Worm (Caenorhabditis elegans) whole organism, L1 larva: ENCODE data around the gene Y39A1A.31.

Experiments used
- C04F5.9 ChIP-seq: sonication (generic microtip); optimal IDR thresholded peaks from 2 replicates; lab custom pipeline; 2016; ENCODE audit warnings: missing genetic modification characterization, missing compliant biosample characterization
- C16A3.4 ChIP-seq: fragments of 150-350 bp; optimal IDR thresholded peaks from 2 replicates; lab custom pipeline; 2014; ENCODE audit warnings: missing biosample characterization, missing genetic modification characterization
- C34B4.2 ChIP-seq: sonication (generic microtip); optimal IDR thresholded peaks from 2 replicates; lab custom pipeline; 2017; ENCODE audit warnings: mild to moderate bottlenecking, missing genetic modification characterization, missing compliant biosample characterization
- F16B12.6 ChIP-seq: fragments of 150-350 bp; optimal IDR thresholded peaks from 2 replicates; lab custom pipeline; 2014; ENCODE audit warnings: missing biosample characterization, missing genetic modification characterization
- aha-1 ChIP-seq: fragments of 150-350 bp; optimal IDR thresholded peaks from 2 replicates; lab custom pipeline; 2014; ENCODE audit warnings: missing biosample characterization, missing genetic modification characterization
- alr-1 ChIP-seq: fragments of 200-800 bp; sonication (Bioruptor generic); optimal IDR thresholded peaks from 2 replicates; lab custom pipeline; 2018; ENCODE audit warnings: borderline replicate concordance, mild to moderate bottlenecking, missing genetic modification characterization, missing compliant biosample characterization
- aly-2 ChIP-seq: fragments of 150-350 bp; optimal IDR thresholded peaks from 2 replicates; lab custom pipeline; 2014; ENCODE audit warnings: missing biosample characterization, missing genetic modification characterization
- ceh-90 ChIP-seq: sonication (generic microtip); optimal IDR thresholded peaks from 2 replicates; lab custom pipeline; 2016; ENCODE audit warnings: missing genetic modification characterization, missing compliant biosample characterization
- dpl-1 ChIP-seq, 3 experiments: fragments of 150-350 bp in 2 of 3; sonication (generic microtip) in 1 of 3; optimal IDR thresholded peaks; 2 replicates each; lab custom pipeline; 2014 to 2017; ENCODE audit warnings: missing biosample characterization in 3 of 3, missing genetic modification characterization in 3 of 3, missing genetic modification reagents in 3 of 3
- dsc-1 ChIP-seq: sonication (generic microtip); optimal IDR thresholded peaks from 2 replicates; lab custom pipeline; 2016; ENCODE audit warnings: mild to moderate bottlenecking, missing genetic modification characterization, missing compliant biosample characterization
- efl-1 ChIP-seq, 4 experiments: fragments of 150-350 bp; optimal IDR thresholded peaks in 3 of 4; peaks in 1 of 4; 1 replicate in 1 of 4; 2 replicates in 3 of 4; lab custom pipeline; 2014; ENCODE audit warnings: missing biosample characterization in 2 of 4, missing genetic modification characterization in 2 of 4, missing genetic modification reagents in 2 of 4
- efl-3 ChIP-seq: fragments of 200-800 bp; sonication (Bioruptor generic); optimal IDR thresholded peaks from 2 replicates; lab custom pipeline; 2018; ENCODE audit warnings: mild to moderate bottlenecking, missing genetic modification characterization, missing compliant biosample characterization
- egl-13 ChIP-seq: sonication (generic microtip); optimal IDR thresholded peaks from 2 replicates; lab custom pipeline; 2016; ENCODE audit warnings: missing genotype, missing genetic modification reagents, missing genetic modification characterization, missing compliant biosample characterization
- egl-27 ChIP-seq, 2 experiments: fragments of 150-350 bp in 1 of 2; sonication (generic microtip); optimal IDR thresholded peaks; 3 replicates each; lab custom pipeline; 2017 to 2018; ENCODE audit warnings: missing biosample characterization in 2 of 2, missing genetic modification characterization in 2 of 2, missing genetic modification reagents in 2 of 2
- elt-2 ChIP-seq: sonication (generic microtip); optimal IDR thresholded peaks from 2 replicates; lab custom pipeline; 2016; ENCODE audit warnings: missing genetic modification characterization, mild to moderate bottlenecking, inconsistent platforms, missing compliant biosample characterization, missing genetic modification reagents
- ets-5 ChIP-seq: fragments of 200-800 bp; sonication (Bioruptor generic); IDR thresholded peaks from 2 replicates; pipeline ENCODE4 v1.3.6; 2022; ENCODE audit warnings: missing genetic modification characterization, missing compliant biosample characterization
- fkh-10 ChIP-seq: sonication (generic microtip); optimal IDR thresholded peaks from 2 replicates; lab custom pipeline; 2017; ENCODE audit warnings: missing biosample characterization, missing genetic modification reagents, missing genetic modification characterization
- fkh-4 ChIP-seq: sonication (generic microtip); optimal IDR thresholded peaks from 2 replicates; lab custom pipeline; 2016; ENCODE audit warnings: missing compliant biosample characterization, missing genetic modification characterization, borderline replicate concordance
- fkh-8 ChIP-seq: sonication (generic microtip); optimal IDR thresholded peaks from 2 replicates; lab custom pipeline; 2016; ENCODE audit warnings: mild to moderate bottlenecking, missing genetic modification characterization, missing compliant biosample characterization
- grh-1 ChIP-seq: fragments of 200-800 bp; sonication (Bioruptor generic); IDR thresholded peaks from 2 replicates; pipeline ENCODE4 v1.3.6; 2022; ENCODE audit warnings: missing genetic modification reagents, missing genetic modification characterization, missing compliant biosample characterization
- jun-1 ChIP-seq: fragments of 150-350 bp; optimal IDR thresholded peaks from 2 replicates; lab custom pipeline; 2014; ENCODE audit warnings: missing biosample characterization, missing genetic modification reagents, missing genetic modification characterization
- lin-13 ChIP-seq: fragments of 150-350 bp; optimal IDR thresholded peaks from 2 replicates; lab custom pipeline; 2014; ENCODE audit warnings: missing biosample characterization, missing genetic modification reagents, missing genetic modification characterization
- lin-35 ChIP-seq, 2 experiments: fragments of 150-350 bp; optimal IDR thresholded peaks; 2 replicates each; lab custom pipeline; 2014; ENCODE audit warnings: missing biosample characterization in 2 of 2, missing genetic modification characterization in 2 of 2, missing genetic modification reagents in 2 of 2
- lin-39 ChIP-seq: fragments of 150-350 bp; optimal IDR thresholded peaks from 2 replicates; lab custom pipeline; 2014; ENCODE audit warnings: missing biosample characterization, missing genetic modification reagents, missing genetic modification characterization
- mdl-1 ChIP-seq, 2 experiments: fragments of 150-350 bp; optimal IDR thresholded peaks; 2 replicates each; lab custom pipeline; 2014 to 2017; ENCODE audit warnings: missing biosample characterization in 2 of 2, missing genetic modification characterization in 2 of 2, inconsistent platforms in 1 of 2
- mef-2 ChIP-seq: fragments of 150-350 bp; optimal IDR thresholded peaks from 2 replicates; lab custom pipeline; 2014; ENCODE audit warnings: missing biosample characterization, missing genetic modification characterization
- mep-1 ChIP-seq: fragments of 150-350 bp; optimal IDR thresholded peaks from 2 replicates; lab custom pipeline; 2014; ENCODE audit warnings: missing biosample characterization, missing genetic modification characterization
- nhr-11 ChIP-seq: fragments of 150-350 bp; optimal IDR thresholded peaks from 2 replicates; lab custom pipeline; 2014; ENCODE audit warnings: missing biosample characterization, missing genetic modification characterization
- nhr-19 ChIP-seq: fragments of 200-800 bp; sonication (Bioruptor generic); conservative IDR thresholded peaks from 2 replicates; pipeline ENCODE4 v1.3.6; 2022; ENCODE audit warnings: missing genetic modification characterization, missing compliant biosample characterization
- nhr-237 ChIP-seq: fragments of 150-350 bp; optimal IDR thresholded peaks from 2 replicates; lab custom pipeline; 2014; ENCODE audit warnings: missing biosample characterization, missing genetic modification characterization
- nhr-28 ChIP-seq: fragments of 150-350 bp; optimal IDR thresholded peaks from 2 replicates; lab custom pipeline; 2014; ENCODE audit warnings: missing biosample characterization, missing genetic modification characterization
- nhr-47 ChIP-seq: sonication (generic microtip); optimal IDR thresholded peaks from 2 replicates; lab custom pipeline; 2016; ENCODE audit warnings: mild to moderate bottlenecking, missing genetic modification characterization, moderate library complexity, missing compliant biosample characterization
- nhr-84 ChIP-seq: sonication (generic microtip); optimal IDR thresholded peaks from 2 replicates; lab custom pipeline; 2017; ENCODE audit warnings: missing biosample characterization, missing genetic modification characterization
- nhr-85 ChIP-seq: sonication (generic microtip); peaks from one replicate; lab custom pipeline; 2016; ENCODE audit warnings: missing genetic modification characterization, inconsistent platforms, missing compliant biosample characterization
- nhr-90 ChIP-seq: sonication (generic microtip); optimal IDR thresholded peaks from 2 replicates; lab custom pipeline; 2016; ENCODE audit warnings: mild to moderate bottlenecking, missing genetic modification characterization, missing compliant biosample characterization; ENCODE audit not compliant: poor library complexity
- pag-3 ChIP-seq: sonication (generic microtip); optimal IDR thresholded peaks from 2 replicates; lab custom pipeline; 2017; ENCODE audit warnings: missing genetic modification characterization, mild to moderate bottlenecking, missing compliant biosample characterization, antibody characterized with exemption, borderline replicate concordance; ENCODE audit not compliant: insufficient read depth
- pax-3 ChIP-seq: fragments of 200-800 bp; sonication (Bioruptor generic); optimal IDR thresholded peaks from 2 replicates; lab custom pipeline; 2018; ENCODE audit warnings: mild to moderate bottlenecking, missing genetic modification characterization, moderate library complexity, missing compliant biosample characterization
- skn-1 ChIP-seq: fragments of 150-350 bp; optimal IDR thresholded peaks from 2 replicates; lab custom pipeline; 2014; ENCODE audit warnings: missing biosample characterization, missing genetic modification characterization
- snpc-4 ChIP-seq: fragments of 150-350 bp; optimal IDR thresholded peaks from 2 replicates; lab custom pipeline; 2014; ENCODE audit warnings: missing biosample characterization, missing genetic modification characterization
- sptf-1 ChIP-seq: fragments of 150-350 bp; optimal IDR thresholded peaks from 2 replicates; lab custom pipeline; 2014; ENCODE audit warnings: missing biosample characterization, missing genetic modification characterization
- swsn-7 ChIP-seq: sonication (generic microtip); optimal IDR thresholded peaks from 2 replicates; lab custom pipeline; 2016; ENCODE audit warnings: missing genetic modification characterization, missing compliant biosample characterization
- tlp-1 ChIP-seq: fragments of 150-350 bp; optimal IDR thresholded peaks from 2 replicates; lab custom pipeline; 2014; ENCODE audit warnings: missing biosample characterization, missing genetic modification characterization
- unc-130 ChIP-seq: fragments of 150-350 bp; optimal IDR thresholded peaks from 2 replicates; lab custom pipeline; 2017; ENCODE audit warnings: missing biosample characterization, missing genetic modification characterization, inconsistent platforms
- unc-86 ChIP-seq: sonication (generic microtip); optimal IDR thresholded peaks from 2 replicates; lab custom pipeline; 2016; ENCODE audit warnings: missing genetic modification characterization, missing compliant biosample characterization
- unc-98 ChIP-seq: fragments of 200-800 bp; sonication (Bioruptor generic); IDR thresholded peaks from 2 replicates; pipeline ENCODE4 v1.3.6; 2022; ENCODE audit warnings: missing genetic modification characterization, missing compliant biosample characterization
- vab-15 ChIP-seq: sonication (generic microtip); optimal IDR thresholded peaks from 2 replicates; lab custom pipeline; 2017; ENCODE audit warnings: missing genotype, mild to moderate bottlenecking, missing genetic modification characterization, missing compliant biosample characterization
- zag-1 ChIP-seq: fragments of 150-350 bp; optimal IDR thresholded peaks from 2 replicates; lab custom pipeline; 2014; ENCODE audit warnings: missing biosample characterization, missing genetic modification characterization
- ztf-11 ChIP-seq, 2 experiments: sonication (generic microtip); optimal IDR thresholded peaks; 2 replicates each; lab custom pipeline; 2016 to 2017; ENCODE audit warnings: missing genetic modification characterization in 2 of 2, missing biosample characterization in 1 of 2, missing compliant biosample characterization in 1 of 2

Gene Y39A1A.31

ce11 chrIII:10730510-10730909 lies 41.6 kb upstream of the Y39A1A.31 start, which contains the start of gene tat-3:
TSS of gene tat-3 (minus strand) at chrIII:10730705.
- no peak for TF ChIP-seq tlp-1 (tag; lab: Kevin White, UChicago)
- no peak for TF ChIP-seq egl-13 (tag; lab: Kevin White, UChicago)
- no peak for TF ChIP-seq nhr-237
- TF ChIP-seq vab-15 (tag; lab: Kevin White, UChicago), result no peak
- no peak for TF ChIP-seq fkh-10 (GFP tag; lab: Kevin White, UChicago)
- no peak for TF ChIP-seq C34B4.2 (tag; lab: Kevin White, UChicago)
- no peak for TF ChIP-seq C16A3.4
- TF ChIP-seq F16B12.6 (tag; lab: Kevin White, UChicago), result no peak
- TF ChIP-seq snpc-4 (tag; lab: Kevin White, UChicago), result no peak

ce11 chrIII:10721056-10721455 lies 32.1 kb upstream of the Y39A1A.31 start:
- TF ChIP-seq fkh-4 (tag; lab: Kevin White, UChicago), result no peak
- TF ChIP-seq dpl-1 (GFP tag; optimal IDR thresholded peaks at IDR 0.05; lab: Kevin White, UChicago), result peak in 2 of 3 experiments; percentile 36 to 66
- TF ChIP-seq lin-35 (GFP tag; optimal IDR thresholded peaks at IDR 0.05; lab: Kevin White, UChicago), result peak; percentile 3 to 27
- TF ChIP-seq nhr-85 (tag; lab: Kevin White, UChicago), result no peak
- no peak for TF ChIP-seq lin-13 (GFP tag; lab: Kevin White, UChicago)
- TF ChIP-seq nhr-11, result no peak
- no peak for TF ChIP-seq egl-27 (tag; optimal IDR thresholded peaks at IDR 0.05; lab: Kevin White, UChicago)
- TF ChIP-seq unc-98, result no peak
- TF ChIP-seq unc-86 (tag; lab: Kevin White, UChicago), result no peak
- TF ChIP-seq nhr-47 (tag; lab: Kevin White, UChicago), result no peak
- TF ChIP-seq jun-1, result no peak
- no peak for TF ChIP-seq pag-3
- TF ChIP-seq grh-1 (GFP tag; lab: Robert Waterston, UW), result no peak
- TF ChIP-seq efl-1 (optimal IDR thresholded peaks at IDR 0.05; lab: Kevin White, UChicago), result peak; percentile 33 to 37
- TF ChIP-seq efl-1 (GFP tag; optimal IDR thresholded peaks at IDR 0.05 in 1 of 2; lab: Kevin White, UChicago), result peak; percentile 72 to 88
- no peak for TF ChIP-seq nhr-237
- no peak for TF ChIP-seq nhr-28 (tag; lab: Kevin White, UChicago)
- TF ChIP-seq mdl-1 (tag; optimal IDR thresholded peaks at IDR 0.05; lab: Kevin White, UChicago), result no peak
- TF ChIP-seq F16B12.6 (tag; lab: Kevin White, UChicago), result no peak
- TF ChIP-seq snpc-4 (tag; lab: Kevin White, UChicago), result no peak
- TF ChIP-seq nhr-84 (tag; lab: Kevin White, UChicago), result no peak
- TF ChIP-seq aly-2 (tag; lab: Kevin White, UChicago), result no peak
- no peak for TF ChIP-seq tlp-1 (tag; lab: Kevin White, UChicago)

- TF ChIP-seq skn-1 (tag; lab: Kevin White, UChicago), result peak; percentile 77
- peak; percentile 79 for TF ChIP-seq elt-2 (tag; lab: Kevin White, UChicago)
- TF ChIP-seq nhr-84 (tag; lab: Kevin White, UChicago), result no peak
- TF ChIP-seq sptf-1, result no peak
- peak; percentile 5 for TF ChIP-seq mef-2 (tag; lab: Kevin White, UChicago)
- peak; percentile 75 for TF ChIP-seq pax-3 (tag; lab: Kevin White, UChicago)
- TF ChIP-seq ztf-11 (tag; optimal IDR thresholded peaks at IDR 0.05; lab: Kevin White, UChicago), result peak in 1 of 2 experiments; percentile 50
- TF ChIP-seq ceh-90 (tag; lab: Kevin White, UChicago), result no peak
- no peak for TF ChIP-seq alr-1
- peak; percentile 93 for TF ChIP-seq nhr-19 (GFP tag; lab: Robert Waterston, UW)
- TF ChIP-seq fkh-4 (tag; lab: Kevin White, UChicago), result no peak
- peak; percentile 18 for TF ChIP-seq zag-1 (tag; lab: Kevin White, UChicago)
- TF ChIP-seq unc-130 (tag; lab: Kevin White, UChicago), result peak; percentile 64
- TF ChIP-seq swsn-7 (tag; lab: Kevin White, UChicago), result peak; percentile 91
- TF ChIP-seq mep-1 (tag; lab: Kevin White, UChicago), result peak; percentile 81
- peak; percentile 88 for TF ChIP-seq fkh-8 (tag; lab: Kevin White, UChicago)
- TF ChIP-seq aha-1, result peak; percentile 21
- TF ChIP-seq egl-13 (tag; lab: Kevin White, UChicago), result peak; percentile 33
- TF ChIP-seq nhr-11, result peak; percentile 78
- TF ChIP-seq nhr-90 (tag; lab: Kevin White, UChicago), result peak; percentile 81
- TF ChIP-seq C04F5.9 (tag; lab: Kevin White, UChicago), result peak; percentile 9
- no peak for TF ChIP-seq efl-3 (GFP tag; lab: Kevin White, UChicago)
- TF ChIP-seq unc-98, result peak; percentile 62; the same call in 1 of the 2 replicates
- TF ChIP-seq dsc-1, result peak; percentile 84
- no peak for TF ChIP-seq ets-5 (GFP tag; lab: Robert Waterston, UW)
- peak; percentile 76 to 78 for TF ChIP-seq lin-35 (GFP tag; optimal IDR thresholded peaks at IDR 0.05; lab: Kevin White, UChicago)
- TF ChIP-seq nhr-237, result peak; percentile 55
- peak; percentile 70 for TF ChIP-seq lin-39 (tag; lab: Kevin White, UChicago)
- TF ChIP-seq fkh-10 (GFP tag; lab: Kevin White, UChicago), result peak; percentile 11
Measured at ce11 chrIII:10720170-10720569, 31.2 kb upstream of the Y39A1A.31 start.
